Worm (Caenorhabditis elegans) whole organism, L4 larva: ENCODE results near the gene F38B6.2.
A peak's percentile ranks its signal among the peaks of the same experiment; 100 is the strongest.

Source experiments
- D1046.2 ChIP-seq: fragments of 200-800 bp; sonication (Bioruptor generic); IDR thresholded peaks from 2 replicates; pipeline ENCODE4 v1.3.6; 2022; ENCODE audit warnings: missing genetic modification characterization, missing compliant biosample characterization
- F26F4.8 ChIP-seq: fragments of 200-800 bp; sonication (Bioruptor generic); conservative IDR thresholded peaks from 2 replicates; pipeline ENCODE4 v1.3.6; 2022; ENCODE audit warnings: missing genetic modification characterization, missing compliant biosample characterization
- Y5F2A.4 ChIP-seq: fragments of 200-800 bp; sonication (Bioruptor generic); optimal IDR thresholded peaks from 2 replicates; lab custom pipeline; 2018; ENCODE audit warnings: mild to moderate bottlenecking, missing genetic modification characterization, missing compliant biosample characterization
- ceh-20 ChIP-seq: fragments of 200-800 bp; sonication (Bioruptor generic); IDR thresholded peaks from 2 replicates; pipeline ENCODE4 v1.3.6; 2022; ENCODE audit warnings: missing genetic modification reagents, missing genetic modification characterization, missing compliant biosample characterization
- daf-16 ChIP-seq, 3 experiments: sonication (generic microtip); optimal IDR thresholded peaks; 2 replicates each; lab custom pipeline; 2016 to 2017; ENCODE audit warnings: missing genetic modification characterization in 3 of 3, missing genetic modification reagents in 3 of 3, mild to moderate bottlenecking in 2 of 3, missing compliant biosample characterization in 2 of 3, missing biosample characterization in 1 of 3, moderate library complexity in 1 of 3
- dmd-6 ChIP-seq: fragments of 200-800 bp; sonication (Bioruptor generic); IDR thresholded peaks from 2 replicates; pipeline ENCODE4 v1.3.6; 2022; ENCODE audit warnings: missing genetic modification reagents, missing genetic modification characterization, missing compliant biosample characterization
- dve-1 ChIP-seq: sonication (generic microtip); optimal IDR thresholded peaks from 2 replicates; lab custom pipeline; 2017; ENCODE audit warnings: antibody characterized with exemption, mild to moderate bottlenecking, missing genetic modification characterization, missing compliant biosample characterization; ENCODE audit not compliant: insufficient read depth
- hif-1 ChIP-seq, 2 experiments: sonication (generic microtip); optimal IDR thresholded peaks; 2 replicates each; lab custom pipeline; 2016 to 2017; ENCODE audit warnings: missing compliant biosample characterization in 2 of 2, missing genetic modification characterization in 2 of 2, missing genetic modification reagents in 2 of 2, missing genotype in 2 of 2, mild to moderate bottlenecking in 1 of 2
- hlh-11 ChIP-seq: fragments of 200-800 bp; sonication (Bioruptor generic); optimal IDR thresholded peaks from 2 replicates; lab custom pipeline; 2018; ENCODE audit warnings: mild to moderate bottlenecking, missing genetic modification characterization, missing compliant biosample characterization
- hlh-30 ChIP-seq: sonication (generic microtip); optimal IDR thresholded peaks from 2 replicates; lab custom pipeline; 2017; ENCODE audit warnings: antibody characterized with exemption, mild to moderate bottlenecking, missing genetic modification characterization, missing compliant biosample characterization; ENCODE audit not compliant: insufficient read depth
- lim-7 ChIP-seq: fragments of 200-800 bp; sonication (Bioruptor generic); IDR thresholded peaks from 2 replicates; pipeline ENCODE4 v1.3.6; 2022; ENCODE audit warnings: missing genetic modification characterization, missing compliant biosample characterization
- lin-1 ChIP-seq: fragments of 200-800 bp; sonication (Bioruptor generic); IDR thresholded peaks from 2 replicates; pipeline ENCODE4 v1.3.6; 2022; ENCODE audit warnings: missing genetic modification reagents, missing genetic modification characterization, missing compliant biosample characterization
- lin-29 ChIP-seq: fragments of 200-800 bp; sonication (Bioruptor generic); IDR thresholded peaks from 2 replicates; pipeline ENCODE4 v1.3.6; 2022; ENCODE audit warnings: missing genetic modification reagents, missing genetic modification characterization, missing compliant biosample characterization
- lin-38 ChIP-seq: fragments of 200-800 bp; sonication (Bioruptor generic); IDR thresholded peaks from 2 replicates; pipeline ENCODE4 v1.3.6; 2022; ENCODE audit warnings: missing genetic modification reagents, missing genetic modification characterization, missing compliant biosample characterization
- lsy-2 ChIP-seq, 2 experiments: fragments of 150-350 bp in 1 of 2; sonication (generic microtip) in 1 of 2; optimal IDR thresholded peaks; 2 replicates each; lab custom pipeline; 2014 to 2017; ENCODE audit warnings: missing biosample characterization in 2 of 2, missing genetic modification characterization in 2 of 2
- mdl-1 ChIP-seq, 2 experiments: fragments of 150-350 bp in 1 of 2; sonication (generic microtip) in 1 of 2; optimal IDR thresholded peaks; 2 replicates each; lab custom pipeline; 2014 to 2017; ENCODE audit warnings: missing biosample characterization in 2 of 2, missing genetic modification characterization in 2 of 2
- nhr-10 ChIP-seq: fragments of 150-350 bp; optimal IDR thresholded peaks from 2 replicates; lab custom pipeline; 2014; ENCODE audit warnings: missing biosample characterization, missing genetic modification characterization
- nhr-28 ChIP-seq: fragments of 150-350 bp; optimal IDR thresholded peaks from 2 replicates; lab custom pipeline; 2014; ENCODE audit warnings: missing biosample characterization, missing genetic modification characterization
- nhr-48 ChIP-seq: sonication (generic microtip); optimal IDR thresholded peaks from 2 replicates; lab custom pipeline; 2016; ENCODE audit warnings: mild to moderate bottlenecking, missing genetic modification characterization, missing compliant biosample characterization
- php-3 ChIP-seq: fragments of 200-800 bp; sonication (Bioruptor generic); IDR thresholded peaks from 2 replicates; pipeline ENCODE4 v1.3.6; 2022; ENCODE audit warnings: missing genetic modification reagents, missing genetic modification characterization, missing compliant biosample characterization
- pqm-1 ChIP-seq: sonication (generic microtip); optimal IDR thresholded peaks from 2 replicates; lab custom pipeline; 2017; ENCODE audit warnings: missing biosample characterization, missing genetic modification characterization
- saeg-2 ChIP-seq: fragments of 200-800 bp; sonication (Bioruptor generic); IDR thresholded peaks from 2 replicates; pipeline ENCODE4 v1.3.6; 2022; ENCODE audit warnings: missing genetic modification reagents, missing genetic modification characterization, missing compliant biosample characterization
- set-16 ChIP-seq: fragments of 200-800 bp; sonication (Bioruptor generic); IDR thresholded peaks from 2 replicates; pipeline ENCODE4 v1.3.6; 2022; ENCODE audit warnings: missing genetic modification reagents, missing genetic modification characterization, missing compliant biosample characterization
- snpc-1.2 ChIP-seq: fragments of 200-800 bp; sonication (Bioruptor generic); IDR thresholded peaks from 2 replicates; pipeline ENCODE4 v1.3.6; 2022; ENCODE audit warnings: missing genetic modification reagents, missing genetic modification characterization, missing compliant biosample characterization
- unc-62 ChIP-seq, 3 experiments: fragments of 150-350 bp in 1 of 3; sonication (generic microtip); optimal IDR thresholded peaks in 2 of 3; peaks in 1 of 3; 1 replicate in 1 of 3; 2 replicates in 2 of 3; lab custom pipeline; 2014 to 2017; ENCODE audit warnings: missing biosample characterization in 3 of 3, missing genetic modification characterization in 3 of 3, missing genetic modification reagents in 3 of 3, missing genotype in 1 of 3

Gene F38B6.2

DNA sequence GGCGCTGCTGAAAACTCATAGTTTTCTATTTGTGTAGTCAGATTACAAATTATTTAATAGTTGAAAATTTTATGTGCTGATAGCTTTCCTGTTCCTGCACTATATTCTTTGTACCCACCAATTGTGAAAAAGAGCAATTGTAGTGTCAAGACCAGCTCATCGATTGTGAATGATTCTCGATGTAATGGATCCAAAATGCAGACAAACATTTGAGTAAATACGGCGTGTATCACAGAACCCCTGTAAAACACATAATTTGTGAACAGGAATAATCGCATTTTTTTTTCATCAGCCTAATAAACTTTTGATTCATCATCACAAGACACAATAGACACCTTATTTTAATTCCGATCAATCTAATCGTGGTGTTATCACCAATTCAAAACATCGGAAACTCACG lies 36.1 kb upstream of the F38B6.2 start (continued):
- no peak for TF ChIP-seq snpc-1.2 (GFP tag; lab: Robert Waterston, UW)

DNA sequence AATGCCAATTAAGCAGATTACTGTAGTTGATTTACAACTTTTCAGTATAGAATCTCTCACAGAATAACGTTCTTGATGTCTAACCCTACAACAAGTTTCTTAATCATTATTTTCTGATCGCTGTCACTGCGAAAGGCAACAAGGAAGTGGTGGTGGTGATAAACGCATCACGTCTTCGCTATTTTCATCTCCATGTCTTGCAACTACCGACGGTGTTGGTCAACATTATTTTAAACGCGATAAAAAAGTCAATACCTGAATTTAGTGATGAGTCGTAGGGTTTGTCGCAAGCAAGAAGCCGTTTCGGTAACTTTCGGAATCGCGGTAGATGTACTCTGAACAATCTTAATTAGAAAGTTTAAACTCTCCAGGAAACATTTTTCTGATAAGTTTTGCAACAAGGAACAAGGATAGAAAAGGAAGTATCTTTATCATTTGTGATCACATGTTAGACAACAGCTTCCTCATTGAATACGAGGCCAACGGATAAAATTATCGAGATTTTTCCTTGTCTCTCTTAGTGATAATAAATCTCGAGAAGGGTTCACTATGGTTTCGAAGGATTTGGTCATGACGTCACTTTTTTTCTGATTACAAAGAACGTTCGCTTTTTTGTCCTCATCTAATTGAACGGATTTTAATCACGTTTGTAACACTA lies 34.4 kb upstream of the F38B6.2 start:
- no peak for TF ChIP-seq daf-16 (GFP tag; optimal IDR thresholded peaks at IDR 0.05; lab: Kevin White, UChicago)
- TF ChIP-seq daf-16 (tag; optimal IDR thresholded peaks at IDR 0.05; lab: Kevin White, UChicago) = peak; percentile 2
- peak; percentile 38 for TF ChIP-seq hlh-11 (tag; lab: Kevin White, UChicago)
- peak in 1 of 2 experiments; percentile 8 for TF ChIP-seq mdl-1 (tag; optimal IDR thresholded peaks at IDR 0.05; lab: Kevin White, UChicago)
- peak; percentile 6 for TF ChIP-seq hlh-30 (tag; lab: Kevin White, UChicago)
- TF ChIP-seq lin-29 = no peak
- TF ChIP-seq nhr-10 (tag; lab: Kevin White, UChicago) = peak; percentile 37
- no peak for TF ChIP-seq F26F4.8
- TF ChIP-seq nhr-48 (tag; lab: Kevin White, UChicago) = peak; percentile 29
- no peak for TF ChIP-seq D1046.2 (GFP tag; lab: Robert Waterston, UW)
- peak in 1 of 2 experiments; percentile 75 for TF ChIP-seq unc-62 (GFP tag; optimal IDR thresholded peaks at IDR 0.05 in 1 of 2; lab: Kevin White, UChicago)
- no peak for TF ChIP-seq unc-62 (tag; optimal IDR thresholded peaks at IDR 0.05; lab: Kevin White, UChicago)

DNA sequence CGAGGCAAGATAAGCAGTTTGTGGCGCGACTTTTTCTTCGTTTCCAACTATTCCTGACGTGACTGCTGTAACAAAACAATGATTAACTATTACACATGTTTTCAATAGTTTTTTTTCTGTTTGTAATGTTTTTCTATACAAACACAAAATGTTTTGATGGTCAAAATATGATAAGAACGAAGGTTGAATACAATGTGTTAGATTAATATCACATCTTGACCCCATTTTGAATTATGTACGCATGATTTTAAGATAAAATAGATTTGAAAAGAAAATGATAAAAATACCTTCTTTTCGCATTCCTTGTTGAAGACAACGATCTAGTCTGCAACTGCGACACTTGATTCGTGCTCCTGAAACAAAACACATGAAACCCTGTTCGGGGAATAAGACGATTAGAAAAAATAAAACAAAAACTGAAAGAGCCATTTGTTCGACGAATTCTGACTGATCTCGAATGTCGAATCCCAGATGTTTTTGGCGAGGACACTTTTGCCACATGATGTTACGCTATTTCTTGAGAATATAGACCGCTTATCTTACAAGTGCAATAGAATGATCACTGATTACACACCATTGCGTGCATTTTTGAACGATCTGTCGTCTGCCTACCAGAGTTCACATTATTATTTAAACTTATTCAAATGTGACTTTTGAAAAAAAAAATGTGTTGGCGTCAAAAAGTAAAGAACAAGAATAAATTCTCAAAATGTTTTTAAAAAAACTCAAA lies 33.0 kb upstream of the F38B6.2 start:
- TF ChIP-seq pqm-1 (tag; lab: Kevin White, UChicago) = peak; percentile 38
- no peak for TF ChIP-seq daf-16 (GFP tag; optimal IDR thresholded peaks at IDR 0.05; lab: Kevin White, UChicago)
- peak; percentile 49 for TF ChIP-seq daf-16 (tag; optimal IDR thresholded peaks at IDR 0.05; lab: Kevin White, UChicago)
- TF ChIP-seq hlh-11 (tag; lab: Kevin White, UChicago) = peak; percentile 81
- TF ChIP-seq mdl-1 (tag; optimal IDR thresholded peaks at IDR 0.05; lab: Kevin White, UChicago) = peak in 1 of 2 experiments; percentile 36
- peak; percentile 49 for TF ChIP-seq dve-1 (tag; lab: Kevin White, UChicago)
- peak; percentile 47 for TF ChIP-seq hlh-30 (tag; lab: Kevin White, UChicago)
- TF ChIP-seq set-16 = no peak
- peak; percentile 75 for TF ChIP-seq nhr-28 (tag; lab: Kevin White, UChicago)
- TF ChIP-seq lin-38 (GFP tag; lab: Robert Waterston, UW) = no peak
- TF ChIP-seq hif-1 (tag; optimal IDR thresholded peaks at IDR 0.05; lab: Kevin White, UChicago) = peak in 1 of 2 experiments; percentile 68
- 0 out of 2 replicates have a peak, but pooled peaks have one; percentile 28 for TF ChIP-seq php-3 (GFP tag; lab: Robert Waterston, UW)
- no peak for TF ChIP-seq lin-1
- no peak for TF ChIP-seq saeg-2
- TF ChIP-seq lsy-2 (tag; optimal IDR thresholded peaks at IDR 0.05; lab: Kevin White, UChicago) = peak in 1 of 2 experiments; percentile 8
- TF ChIP-seq dmd-6 (GFP tag; lab: Robert Waterston, UW) = peak; percentile 68
- TF ChIP-seq nhr-48 (tag; lab: Kevin White, UChicago) = peak; percentile 22
- no peak for TF ChIP-seq lim-7 (GFP tag; lab: Robert Waterston, UW)

DNA sequence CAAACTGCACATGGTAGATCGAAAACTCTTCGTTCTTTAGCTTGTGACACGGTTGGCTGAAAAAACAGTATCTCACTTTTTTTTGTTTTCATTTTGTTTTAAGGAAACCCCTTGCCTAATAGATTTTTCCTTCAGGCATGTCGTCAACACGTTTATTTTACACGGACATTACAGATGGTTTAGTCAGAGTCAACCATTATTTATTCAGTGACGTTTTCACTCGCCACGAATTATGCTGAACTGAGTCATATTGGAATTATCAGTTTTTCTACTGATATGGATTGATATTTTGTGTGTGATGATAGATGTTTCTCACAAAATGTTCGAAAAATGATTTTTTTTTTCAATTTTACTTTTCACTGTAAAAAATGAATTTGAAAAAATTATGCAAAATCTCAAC lies 30.9 kb upstream of the F38B6.2 start:
- TF ChIP-seq hlh-11 (tag; lab: Kevin White, UChicago) (peak; percentile 65), daf-16 (GFP tag; optimal IDR thresholded peaks at IDR 0.05; lab: Kevin White, UChicago) (no peak), daf-16 (tag; optimal IDR thresholded peaks at IDR 0.05; lab: Kevin White, UChicago) (peak; percentile 91), nhr-28 (tag; lab: Kevin White, UChicago) (peak; percentile 75), dmd-6 (GFP tag; lab: Robert Waterston, UW) (peak; percentile 66), lim-7 (GFP tag; lab: Robert Waterston, UW) (no peak), Y5F2A.4 (GFP tag; lab: Kevin White, UChicago) (no peak), dve-1 (tag; lab: Kevin White, UChicago) (peak; percentile 54), pqm-1 (tag; lab: Kevin White, UChicago) (peak; percentile 85)

DNA sequence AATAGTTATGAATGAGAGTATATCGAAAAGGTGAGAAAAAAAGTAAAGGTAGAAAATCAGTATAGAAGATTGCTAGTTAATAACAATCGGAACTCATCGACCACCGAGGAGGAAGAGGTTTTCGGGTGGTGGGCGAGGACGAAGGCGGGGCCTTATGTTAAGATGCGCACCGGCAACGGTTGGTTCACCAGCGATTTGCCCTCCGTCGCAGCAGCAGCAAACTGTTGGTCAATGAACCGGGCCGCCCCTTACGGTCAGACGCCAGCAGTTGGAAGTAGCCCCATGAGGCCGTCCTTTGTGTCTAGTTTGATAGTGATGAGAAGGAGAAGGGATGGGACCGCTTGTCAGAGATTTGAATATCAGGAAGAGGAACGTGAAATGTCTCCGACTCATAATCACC lies 29.4 kb upstream of the F38B6.2 start, which contains the start of gene nhr-137:
nhr-137 (minus strand) TSS at position 101 of the 400 bp plus-strand sequence.
- TF ChIP-seq ceh-20 (GFP tag; lab: Robert Waterston, UW) = no peak
- TF ChIP-seq F26F4.8 = 0 out of 2 replicates have a peak, but pooled peaks have one; percentile 11
- peak; percentile 74 for TF ChIP-seq set-16
- TF ChIP-seq, all 104 proteins: peak for 2
